Fruit fly (Drosophila melanogaster) whole organism, embryonic: ENCODE data around the gene CG13449.
A peak's percentile ranks its signal among the peaks of the same experiment; 100 is the strongest.

Experiments used
- CG1024 ChIP-seq: fragments of 200-800 bp; sonication (Bioruptor generic); IDR thresholded peaks from 2 replicates; pipeline ENCODE4 v1.3.6; 2022; ENCODE audit warnings: missing biosample characterization, missing genetic modification characterization
- CG10267 ChIP-seq: fragments of 200-800 bp; sonication (Bioruptor generic); optimal IDR thresholded peaks from 2 replicates; lab custom pipeline; 2018; ENCODE audit warnings: missing biosample characterization, mild to moderate bottlenecking, missing genetic modification characterization, moderate library complexity
- CG10462 ChIP-seq: fragments of 200-800 bp; sonication (Bioruptor generic); optimal IDR thresholded peaks from 2 replicates; lab custom pipeline; 2016; ENCODE audit warnings: missing biosample characterization, missing genetic modification characterization
- CG12769 ChIP-seq: fragments of 200-800 bp; sonication (Bioruptor generic); optimal IDR thresholded peaks from 2 replicates; lab custom pipeline; 2019; ENCODE audit warnings: missing biosample characterization, mild to moderate bottlenecking, missing genetic modification characterization, moderate library complexity
- CG14965 ChIP-seq: fragments of 200-800 bp; sonication (Bioruptor generic); optimal IDR thresholded peaks from 2 replicates; lab custom pipeline; 2016; ENCODE audit warnings: missing biosample characterization, missing genetic modification characterization, borderline replicate concordance
- CG16863 ChIP-seq: fragments of 200-800 bp; sonication (Bioruptor generic); optimal IDR thresholded peaks from 3 replicates; lab custom pipeline; 2016; ENCODE audit warnings: missing biosample characterization, missing genetic modification characterization
- CG17328 ChIP-seq: fragments of 200-800 bp; sonication (Bioruptor generic); IDR thresholded peaks from 2 replicates; pipeline ENCODE4 v1.3.6; 2022; ENCODE audit warnings: missing biosample characterization, missing genetic modification characterization
- CG17359 ChIP-seq: fragments of 200-800 bp; sonication (Bioruptor generic); optimal IDR thresholded peaks from 3 replicates; lab custom pipeline; 2018; ENCODE audit warnings: missing biosample characterization, mild to moderate bottlenecking, missing genetic modification characterization, moderate library complexity
- CG18476 ChIP-seq: fragments of 200-800 bp; sonication (Bioruptor generic); optimal IDR thresholded peaks from 2 replicates; lab custom pipeline; 2016; ENCODE audit warnings: missing biosample characterization, mild to moderate bottlenecking, missing genetic modification characterization
- CG31388 ChIP-seq: fragments of 200-800 bp; sonication (Bioruptor generic); optimal IDR thresholded peaks from 2 replicates; lab custom pipeline; 2016; ENCODE audit warnings: missing biosample characterization, missing genetic modification characterization
- CG3726 ChIP-seq: fragments of 200-800 bp; sonication (Bioruptor generic); IDR thresholded peaks from 3 replicates; pipeline ENCODE4, ENCODE4 v1.3.6; 2022; ENCODE audit warnings: missing biosample characterization, missing genetic modification characterization
- CG4404 ChIP-seq: fragments of 200-800 bp; sonication (Bioruptor generic); IDR thresholded peaks from 2 replicates; pipeline ENCODE4 v1.3.6; 2022; ENCODE audit warnings: missing biosample characterization, missing genetic modification characterization
- CG7372 ChIP-seq: fragments of 200-800 bp; sonication (Bioruptor generic); IDR thresholded peaks from 2 replicates; pipeline ENCODE4 v1.3.6; 2022; ENCODE audit warnings: missing biosample characterization, missing genetic modification characterization
- CG7987 ChIP-seq: fragments of 200-800 bp; sonication (Bioruptor generic); optimal IDR thresholded peaks from 2 replicates; lab custom pipeline; 2018; ENCODE audit warnings: missing biosample characterization, mild to moderate bottlenecking, missing genetic modification characterization, moderate library complexity
- CG9727 ChIP-seq: fragments of 200-800 bp; sonication (Bioruptor generic); optimal IDR thresholded peaks from 3 replicates; lab custom pipeline; 2017; ENCODE audit warnings: missing biosample characterization, mild to moderate bottlenecking, missing genetic modification characterization
- Dp ChIP-seq: fragments of 200-800 bp; sonication (Bioruptor generic); optimal IDR thresholded peaks from 2 replicates; lab custom pipeline; 2018; ENCODE audit warnings: missing biosample characterization, mild to moderate bottlenecking, missing genetic modification characterization, moderate library complexity
- Drgx ChIP-seq: fragments of 200-800 bp; sonication (Bioruptor generic); IDR thresholded peaks from 2 replicates; pipeline ENCODE4 v1.3.6; 2022; ENCODE audit warnings: missing biosample characterization, missing genetic modification characterization
- Gug ChIP-seq: fragments of 200-800 bp; sonication (Bioruptor generic); IDR thresholded peaks from 4 replicates; pipeline ENCODE4 v1.3.6; 2022; ENCODE audit warnings: missing biosample characterization, missing genetic modification characterization
- Jarid2 ChIP-seq: fragments of 200-800 bp; sonication (Bioruptor generic); optimal IDR thresholded peaks from 3 replicates; lab custom pipeline; 2017; ENCODE audit warnings: mild to moderate bottlenecking, missing biosample characterization, missing genetic modification reagents, missing genetic modification characterization
- Lhr ChIP-seq: fragments of 200-800 bp; sonication (Bioruptor generic); optimal IDR thresholded peaks from 3 replicates; lab custom pipeline; 2017; ENCODE audit warnings: mild to moderate bottlenecking, missing biosample characterization, missing genetic modification reagents, missing genetic modification characterization
- NK7.1 ChIP-seq: fragments of 200-800 bp; sonication (Bioruptor generic); optimal IDR thresholded peaks from 3 replicates; lab custom pipeline; 2016; ENCODE audit warnings: missing biosample characterization, missing genetic modification characterization
- Pdp1 ChIP-seq, 2 experiments: fragments of 200-800 bp; sonication (Bioruptor generic); optimal IDR thresholded peaks; 3 replicates each; lab custom pipeline; 2016; ENCODE audit warnings: missing biosample characterization in 2 of 2, missing genetic modification characterization in 2 of 2, mild to moderate bottlenecking in 1 of 2, moderate library complexity in 1 of 2
- Ravus ChIP-seq: fragments of 200-800 bp; sonication (Bioruptor generic); IDR thresholded peaks from 2 replicates; pipeline ENCODE4 v1.3.6; 2022; ENCODE audit warnings: missing biosample characterization, missing genetic modification characterization
- Ssrp ChIP-seq: fragments of 200-800 bp; sonication (Bioruptor generic); optimal IDR thresholded peaks from 2 replicates; lab custom pipeline; 2018; ENCODE audit warnings: missing biosample characterization, mild to moderate bottlenecking, missing genetic modification characterization, moderate library complexity
- Tbp ChIP-seq: fragments of >200 bp; optimal IDR thresholded peaks from 2 replicates; lab custom pipeline; 2018; ENCODE audit warnings: missing biosample characterization, missing genetic modification characterization
- ato ChIP-seq: fragments of 200-800 bp; sonication (Bioruptor generic); IDR thresholded peaks from 2 replicates; pipeline ENCODE4 v1.3.6; 2022; ENCODE audit warnings: missing biosample characterization, missing genetic modification characterization; ENCODE audit not compliant: partially characterized antibody
- az2 ChIP-seq: fragments of 200-800 bp; sonication (Bioruptor generic); optimal IDR thresholded peaks from 3 replicates; lab custom pipeline; 2016; ENCODE audit warnings: missing biosample characterization, missing genetic modification characterization
- bowl ChIP-seq: fragments of 200-800 bp; sonication (Bioruptor generic); IDR thresholded peaks from 2 replicates; pipeline ENCODE4 v1.3.6; 2022; ENCODE audit warnings: missing biosample characterization, missing genetic modification characterization
- ci ChIP-seq: fragments of 200-800 bp; sonication (Bioruptor generic); IDR thresholded peaks from 3 replicates; pipeline ENCODE4 v1.3.6; 2022; ENCODE audit warnings: missing biosample characterization, missing genetic modification characterization
- croc ChIP-seq: fragments of 200-800 bp; sonication (Bioruptor generic); conservative IDR thresholded peaks from 3 replicates; pipeline ENCODE4 v1.3.6; 2022; ENCODE audit warnings: missing biosample characterization, missing genetic modification characterization
- dan ChIP-seq: fragments of 200-800 bp; sonication (Bioruptor generic); IDR thresholded peaks from 2 replicates; pipeline ENCODE4 v1.3.6; 2022; ENCODE audit warnings: missing biosample characterization, missing genetic modification characterization
- danr ChIP-seq: fragments of 200-800 bp; sonication (Bioruptor generic); IDR thresholded peaks from 2 replicates; pipeline ENCODE4 v1.3.6; 2022; ENCODE audit warnings: missing biosample characterization, missing genetic modification characterization
- dpn ChIP-seq, 2 experiments: fragments of 200-800 bp; sonication (Bioruptor generic); optimal IDR thresholded peaks; 3 replicates each; lab custom pipeline; 2016; ENCODE audit warnings: missing biosample characterization in 2 of 2, missing genetic modification characterization in 2 of 2
- fru ChIP-seq: fragments of >200 bp; optimal IDR thresholded peaks from 2 replicates; lab custom pipeline; 2017
- gce ChIP-seq: fragments of 200-800 bp; sonication (Bioruptor generic); IDR thresholded peaks from 3 replicates; pipeline ENCODE4 v1.3.6; 2022; ENCODE audit warnings: missing biosample characterization, missing genetic modification characterization
- gsb-n ChIP-seq: fragments of 200-800 bp; sonication (Bioruptor generic); optimal IDR thresholded peaks from 3 replicates; lab custom pipeline; 2018; ENCODE audit warnings: missing biosample characterization, mild to moderate bottlenecking, missing genetic modification characterization
- hb ChIP-seq: fragments of 200-800 bp; sonication (Bioruptor generic); IDR thresholded peaks from 3 replicates; pipeline ENCODE4 v1.3.6; 2022; ENCODE audit warnings: missing biosample characterization, missing genetic modification characterization; ENCODE audit not compliant: partially characterized antibody
- her ChIP-seq: fragments of 200-800 bp; sonication (Bioruptor generic); optimal IDR thresholded peaks from 2 replicates; lab custom pipeline; 2016; ENCODE audit warnings: missing biosample characterization, missing genetic modification characterization
- hth ChIP-seq: fragments of >200 bp; optimal IDR thresholded peaks from 2 replicates; lab custom pipeline; 2017; ENCODE audit warnings: inconsistent platforms
- kni ChIP-seq: fragments of 200-800 bp; sonication (Bioruptor generic); optimal IDR thresholded peaks from 3 replicates; lab custom pipeline; 2017; ENCODE audit warnings: mild to moderate bottlenecking, missing biosample characterization, missing genetic modification reagents, missing genetic modification characterization
- knrl ChIP-seq: fragments of 200-800 bp; sonication (Bioruptor generic); IDR thresholded peaks from 3 replicates; pipeline ENCODE4 v1.3.6; 2022; ENCODE audit warnings: missing biosample characterization, missing genetic modification characterization; ENCODE audit not compliant: partially characterized antibody
- mld ChIP-seq: fragments of 200-800 bp; sonication (Bioruptor generic); IDR thresholded peaks from 3 replicates; pipeline ENCODE4 v1.3.6; 2022; ENCODE audit warnings: missing biosample characterization, missing genetic modification characterization; ENCODE audit not compliant: partially characterized antibody
- org-1 ChIP-seq: fragments of 200-800 bp; sonication (Bioruptor generic); optimal IDR thresholded peaks from 2 replicates; lab custom pipeline; 2017; ENCODE audit warnings: missing biosample characterization, missing genetic modification characterization
- peb ChIP-seq: fragments of 200-800 bp; sonication (Bioruptor generic); IDR thresholded peaks from 2 replicates; pipeline ENCODE4 v1.3.6; 2022; ENCODE audit warnings: missing biosample characterization, missing genetic modification characterization
- sens-2 ChIP-seq: fragments of 200-800 bp; sonication (Bioruptor generic); IDR thresholded peaks from 2 replicates; pipeline ENCODE4 v1.3.6; 2022; ENCODE audit warnings: missing biosample characterization, missing genetic modification characterization
- sisA ChIP-seq: fragments of 200-800 bp; sonication (Bioruptor generic); IDR thresholded peaks from 2 replicates; pipeline ENCODE4 v1.3.6; 2022; ENCODE audit warnings: missing biosample characterization, missing genetic modification characterization
- slp2 ChIP-seq: fragments of 200-800 bp; sonication (Bioruptor generic); optimal IDR thresholded peaks from 2 replicates; lab custom pipeline; 2016; ENCODE audit warnings: missing biosample characterization, missing genetic modification characterization
- ssp ChIP-seq: fragments of 200-800 bp; sonication (Bioruptor generic); IDR thresholded peaks from 2 replicates; pipeline ENCODE4 v1.3.6; 2022; ENCODE audit warnings: missing biosample characterization, missing genetic modification characterization
- tgo ChIP-seq: fragments of 200-800 bp; sonication (Bioruptor generic); IDR thresholded peaks from 3 replicates; pipeline ENCODE4 v1.3.6; 2022; ENCODE audit warnings: missing biosample characterization, missing genetic modification characterization
- twi ChIP-seq: fragments of 200-800 bp; optimal IDR thresholded peaks from 2 replicates; lab custom pipeline; 2019; ENCODE audit warnings: missing biosample characterization, mild to moderate bottlenecking, missing genetic modification characterization, moderate library complexity
- zfh1 ChIP-seq: fragments of 200-800 bp; sonication (Bioruptor generic); IDR thresholded peaks from 3 replicates; pipeline ENCODE4 v1.3.6; 2022; ENCODE audit warnings: missing biosample characterization, missing genetic modification characterization

CG13449 gene

DNA sequence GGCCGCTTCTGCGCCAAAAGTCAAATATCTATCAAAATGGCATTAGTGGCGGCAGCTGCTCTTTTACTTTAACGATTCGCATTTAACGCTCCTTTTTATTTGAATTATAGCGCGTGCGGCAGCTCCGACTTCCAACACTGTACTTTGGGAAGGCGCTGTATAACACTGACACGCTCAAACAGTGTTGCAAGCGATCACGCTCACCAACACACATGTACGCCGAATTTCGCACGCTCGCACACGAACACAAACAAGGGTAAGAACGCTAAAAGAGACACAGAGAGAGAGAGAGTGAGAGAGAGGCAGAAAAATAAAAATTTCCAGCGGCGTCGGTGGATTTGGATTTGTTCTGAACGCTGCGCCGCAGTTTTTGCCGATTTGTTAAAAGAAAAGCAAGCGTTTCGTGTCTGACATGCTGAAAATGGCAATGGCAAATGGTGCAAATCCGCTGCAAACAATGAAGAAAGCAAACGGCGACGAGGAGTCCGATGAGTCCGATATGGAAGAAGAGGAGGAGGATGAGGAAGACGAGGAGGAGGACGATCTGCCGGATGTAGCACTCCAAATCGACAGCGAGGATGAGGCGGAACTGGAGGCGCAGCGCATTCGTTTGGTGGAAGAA lies 7.1 kb upstream of the CG13449 start, which contains the start of gene Phs (continued):
- peak; percentile 82 for TF ChIP-seq CG7372 (GFP tag; lab: Robert Waterston, UW)
- no peak for TF ChIP-seq Ravus (GFP tag; lab: Robert Waterston, UW)
- TF ChIP-seq CG10462 (GFP tag; lab: Kevin White, UChicago): peak; percentile 19
- peak; percentile 48 for TF ChIP-seq twi
- TF ChIP-seq zfh1 (GFP tag; lab: Robert Waterston, UW): peak; percentile 93
- peak; percentile 82 for TF ChIP-seq CG12769 (tag; lab: Kevin White, UChicago)
- TF ChIP-seq kni (GFP tag; lab: Kevin White, UChicago): peak; percentile 58
- TF ChIP-seq slp2 (GFP tag; lab: Kevin White, UChicago): peak; percentile 74
- peak; percentile 69 for TF ChIP-seq az2 (GFP tag; lab: Kevin White, UChicago)
- TF ChIP-seq ssp (GFP tag; lab: Robert Waterston, UW): peak; percentile 67
- peak; percentile 98 for TF ChIP-seq Dp (GFP tag; lab: Kevin White, UChicago)
- peak; percentile 26 for TF ChIP-seq Ssrp (tag; lab: Kevin White, UChicago)
- peak; percentile 77 for TF ChIP-seq CG18476 (GFP tag; lab: Kevin White, UChicago)
- TF ChIP-seq NK7.1 (GFP tag; lab: Kevin White, UChicago): peak; percentile 80
- TF ChIP-seq CG17359 (tag; lab: Kevin White, UChicago): peak; percentile 61
- no peak for TF ChIP-seq hth
- peak; percentile 52 for TF ChIP-seq CG14965
- peak; percentile 63 for TF ChIP-seq sens-2 (GFP tag; lab: Robert Waterston, UW)
- TF ChIP-seq fru (lab: Kevin White, UChicago): no peak
- TF ChIP-seq CG3726 (GFP tag; lab: Robert Waterston, UW): no peak
- peak; percentile 44 for TF ChIP-seq CG31388 (GFP tag; lab: Kevin White, UChicago)
- TF ChIP-seq Tbp (GFP tag; lab: Kevin White, UChicago): no peak
- peak; percentile 65 for TF ChIP-seq tgo (GFP tag; lab: Robert Waterston, UW)
- TF ChIP-seq gsb-n (tag; lab: Kevin White, UChicago): peak; percentile 96
- TF ChIP-seq dpn (GFP tag; optimal IDR thresholded peaks at IDR 0.05; lab: Kevin White, UChicago): peak; percentile 87 to 91
- TF ChIP-seq Drgx (GFP tag; lab: Robert Waterston, UW): peak; percentile 59
- peak; percentile 37; the same call in 1 of the 3 replicates for TF ChIP-seq knrl (GFP tag; lab: Robert Waterston, UW)
- TF ChIP-seq CG17328 (GFP tag; lab: Robert Waterston, UW): peak; percentile 66
- TF ChIP-seq bowl (GFP tag; lab: Robert Waterston, UW): peak; percentile 28; the same call in 1 of the 2 replicates
- TF ChIP-seq mld (GFP tag; lab: Robert Waterston, UW): no peak
- peak; percentile 70 for TF ChIP-seq org-1 (GFP tag; lab: Kevin White, UChicago)
- TF ChIP-seq sisA: peak; percentile 73
- TF ChIP-seq CG4404 (GFP tag; lab: Robert Waterston, UW): peak; percentile 75
- TF ChIP-seq ci (GFP tag; lab: Robert Waterston, UW): peak; percentile 87
- TF ChIP-seq croc (GFP tag; lab: Robert Waterston, UW): peak; percentile 54
- TF ChIP-seq danr (GFP tag; lab: Robert Waterston, UW): no peak
- TF ChIP-seq dan: no peak
- TF ChIP-seq CG1024: peak; percentile 70
- peak; percentile 90 for TF ChIP-seq her (GFP tag; lab: Kevin White, UChicago)
- TF ChIP-seq ato (GFP tag; lab: Robert Waterston, UW): peak; percentile 44; the same call in 1 of the 2 replicates
- peak; percentile 100 for TF ChIP-seq CG10267 (tag; lab: Kevin White, UChicago)
- peak; percentile 64 for TF ChIP-seq Lhr (GFP tag; lab: Kevin White, UChicago)
- 0 out of 3 replicates have a peak, but pooled peaks have one; percentile 53 for TF ChIP-seq gce (GFP tag; lab: Robert Waterston, UW)
- TF ChIP-seq Pdp1 (GFP tag; optimal IDR thresholded peaks at IDR 0.05; lab: Kevin White, UChicago): peak; percentile 69 to 87
- TF ChIP-seq Gug (GFP tag; lab: Robert Waterston, UW): peak; percentile 80
- TF ChIP-seq CG16863 (GFP tag; lab: Kevin White, UChicago): peak; percentile 80
- TF ChIP-seq hb (GFP tag; lab: Robert Waterston, UW): no peak
- TF ChIP-seq CG7987 (GFP tag; lab: Kevin White, UChicago): peak; percentile 88
- peak; percentile 72 for TF ChIP-seq peb
- TF ChIP-seq Jarid2 (GFP tag; lab: Kevin White, UChicago): peak; percentile 62
- peak; percentile 10 for TF ChIP-seq CG9727 (GFP tag; lab: Kevin White, UChicago)
